Fruit fly (Drosophila melanogaster) whole organism, embryonic: ENCODE results near the gene CG15423.

ENCODE experiments used
- Abd-B ChIP-seq: fragments of 200-800 bp; sonication (Bioruptor generic); optimal IDR thresholded peaks from 2 replicates; lab custom pipeline; 2018; ENCODE audit warnings: missing biosample characterization, mild to moderate bottlenecking, missing genetic modification characterization, moderate library complexity
- Asciz ChIP-seq: fragments of 200-800 bp; sonication (Bioruptor generic); optimal IDR thresholded peaks from 2 replicates; lab custom pipeline; 2017; ENCODE audit warnings: missing biosample characterization, mild to moderate bottlenecking, missing genetic modification characterization, missing genetic modification reagents
- Atf3 ChIP-seq: fragments of 200-800 bp; sonication (Bioruptor generic); optimal IDR thresholded peaks from 3 replicates; lab custom pipeline; 2016; ENCODE audit warnings: missing biosample characterization, missing genetic modification characterization
- Bdp1 ChIP-seq: fragments of 200-800 bp; sonication (Bioruptor generic); optimal IDR thresholded peaks from 3 replicates; lab custom pipeline; 2016; ENCODE audit warnings: missing biosample characterization, missing genetic modification characterization
- CG11085 ChIP-seq: fragments of 200-800 bp; sonication (Bioruptor generic); IDR thresholded peaks from 2 replicates; pipeline ENCODE4 v1.3.6; 2022; ENCODE audit warnings: missing biosample characterization, missing genetic modification characterization
- CG11504 ChIP-seq: fragments of 200-800 bp; sonication (Bioruptor generic); optimal IDR thresholded peaks from 3 replicates; lab custom pipeline; 2019; ENCODE audit warnings: missing biosample characterization, mild to moderate bottlenecking, missing genetic modification characterization, moderate library complexity
- CG14710 ChIP-seq: fragments of 200-800 bp; sonication (Bioruptor generic); optimal IDR thresholded peaks from 3 replicates; lab custom pipeline; 2019; ENCODE audit warnings: missing biosample characterization, mild to moderate bottlenecking, missing genetic modification characterization, moderate library complexity
- CG15479 ChIP-seq: fragments of 200-800 bp; sonication (Bioruptor generic); optimal IDR thresholded peaks from 3 replicates; lab custom pipeline; 2019; ENCODE audit warnings: missing biosample characterization, mild to moderate bottlenecking, missing genetic modification characterization, moderate library complexity
- CG2712 ChIP-seq: fragments of 200-800 bp; optimal IDR thresholded peaks from 3 replicates; lab custom pipeline; 2019; ENCODE audit warnings: missing biosample characterization, mild to moderate bottlenecking, missing genetic modification characterization, moderate library complexity
- CG3163 ChIP-seq: fragments of 200-800 bp; sonication (Bioruptor generic); optimal IDR thresholded peaks from 3 replicates; lab custom pipeline; 2016; ENCODE audit warnings: missing biosample characterization, missing genetic modification characterization
- CG32532 ChIP-seq: fragments of 200-800 bp; sonication (Bioruptor generic); IDR thresholded peaks from 2 replicates; pipeline ENCODE4 v1.3.6; 2022; ENCODE audit warnings: missing biosample characterization, missing genetic modification characterization
- CG32772 ChIP-seq: fragments of 200-800 bp; sonication (Bioruptor generic); IDR thresholded peaks from 2 replicates; pipeline ENCODE4 v1.3.6; 2022; ENCODE audit warnings: missing biosample characterization, missing genetic modification characterization
- CG3995 ChIP-seq: fragments of 200-800 bp; sonication (Bioruptor generic); optimal IDR thresholded peaks from 3 replicates; lab custom pipeline; 2016; ENCODE audit warnings: missing biosample characterization, missing genetic modification characterization
- CG4617 ChIP-seq: fragments of 200-800 bp; sonication (Bioruptor generic); optimal IDR thresholded peaks from 3 replicates; lab custom pipeline; 2016; ENCODE audit warnings: missing biosample characterization, missing genetic modification characterization, borderline replicate concordance
- CG4730 ChIP-seq: fragments of 200-800 bp; sonication (Bioruptor generic); IDR thresholded peaks from 2 replicates; pipeline ENCODE4 v1.3.6; 2022; ENCODE audit warnings: missing biosample characterization, missing genetic modification characterization
- CG5180 ChIP-seq: fragments of 200-800 bp; sonication (Bioruptor generic); optimal IDR thresholded peaks from 3 replicates; lab custom pipeline; 2017; ENCODE audit warnings: missing biosample characterization, missing genetic modification characterization, mild to moderate bottlenecking, moderate library complexity, missing genetic modification reagents
- CG6654 ChIP-seq: fragments of 200-800 bp; sonication (Bioruptor generic); optimal IDR thresholded peaks from 2 replicates; lab custom pipeline; 2017; ENCODE audit warnings: missing biosample characterization, mild to moderate bottlenecking, missing genetic modification characterization
- CG6791 ChIP-seq: fragments of 200-800 bp; sonication (Bioruptor generic); IDR thresholded peaks from 3 replicates; pipeline ENCODE4 v1.3.6; 2022; ENCODE audit warnings: missing biosample characterization, missing genetic modification characterization; ENCODE audit not compliant: partially characterized antibody
- CG7271 ChIP-seq: fragments of 200-800 bp; sonication (Bioruptor generic); optimal IDR thresholded peaks from 2 replicates; lab custom pipeline; 2018; ENCODE audit warnings: missing biosample characterization, mild to moderate bottlenecking, missing genetic modification characterization, moderate library complexity
- CG7786 ChIP-seq: fragments of 200-800 bp; sonication (Bioruptor generic); optimal IDR thresholded peaks from 2 replicates; lab custom pipeline; 2016; ENCODE audit warnings: missing biosample characterization, missing genetic modification characterization
- CG8359 ChIP-seq: fragments of 200-800 bp; sonication (Bioruptor generic); optimal IDR thresholded peaks from 2 replicates; lab custom pipeline; 2017; ENCODE audit warnings: missing biosample characterization, mild to moderate bottlenecking, missing genetic modification characterization, borderline replicate concordance
- CG8765 ChIP-seq: fragments of 200-800 bp; sonication (Bioruptor generic); IDR thresholded peaks from 2 replicates; pipeline ENCODE4 v1.3.6; 2022; ENCODE audit warnings: missing biosample characterization, missing genetic modification characterization
- Deaf1 ChIP-seq: fragments of 200-800 bp; optimal IDR thresholded peaks from 3 replicates; lab custom pipeline; 2019; ENCODE audit warnings: missing biosample characterization, mild to moderate bottlenecking, missing genetic modification characterization, moderate library complexity
- Dp ChIP-seq: fragments of 200-800 bp; sonication (Bioruptor generic); optimal IDR thresholded peaks from 2 replicates; lab custom pipeline; 2018; ENCODE audit warnings: missing biosample characterization, mild to moderate bottlenecking, missing genetic modification characterization, moderate library complexity
- Dref ChIP-seq: fragments of 200-800 bp; sonication (Bioruptor generic); IDR thresholded peaks from 2 replicates; pipeline ENCODE4 v1.3.6; 2022; ENCODE audit warnings: missing biosample characterization, missing genetic modification characterization
- Ets65A ChIP-seq: fragments of 200-800 bp; sonication (Bioruptor generic); peaks from one replicate; lab custom pipeline; 2016; ENCODE audit warnings: missing biosample characterization, missing genetic modification characterization
- Hr78 ChIP-seq, 2 experiments: fragments of 200-800 bp in 1 of 2; fragments of >200 bp in 1 of 2; sonication (Bioruptor generic) in 1 of 2; optimal IDR thresholded peaks; 2 replicates each; lab custom pipeline; 2017 to 2019; ENCODE audit warnings: missing biosample characterization in 2 of 2, missing genetic modification characterization in 2 of 2, mild to moderate bottlenecking in 1 of 2, moderate library complexity in 1 of 2
- Max ChIP-seq: fragments of 200-800 bp; sonication (Bioruptor generic); optimal IDR thresholded peaks from 2 replicates; lab custom pipeline; 2016; ENCODE audit warnings: missing biosample characterization, mild to moderate bottlenecking, missing genetic modification characterization
- Opbp ChIP-seq: fragments of 200-800 bp; sonication (Bioruptor generic); IDR thresholded peaks from 3 replicates; pipeline ENCODE4 v1.3.6; 2022; ENCODE audit warnings: missing biosample characterization, missing genetic modification characterization; ENCODE audit not compliant: partially characterized antibody
- Sin3A ChIP-seq: fragments of >200 bp; optimal IDR thresholded peaks from 2 replicates; lab custom pipeline; 2018
- Trl ChIP-seq, 3 experiments: fragments of >200 bp in 2 of 3; fragments of 200-800 bp in 1 of 3; sonication (Bioruptor generic) in 1 of 3; optimal IDR thresholded peaks; 2 replicates in 1 of 3; 3 replicates in 2 of 3; lab custom pipeline; 2016 to 2017; ENCODE audit warnings: missing biosample characterization in 1 of 3, missing genetic modification characterization in 1 of 3
- Xbp1 ChIP-seq: fragments of 200-800 bp; sonication (Bioruptor generic); optimal IDR thresholded peaks from 3 replicates; lab custom pipeline; 2016; ENCODE audit warnings: missing biosample characterization, mild to moderate bottlenecking, missing genetic modification characterization
- Xrp1 ChIP-seq: fragments of 200-800 bp; sonication (Bioruptor generic); IDR thresholded peaks from 2 replicates; pipeline ENCODE4 v1.3.6; 2022; ENCODE audit warnings: missing biosample characterization, missing genetic modification characterization
- cad ChIP-seq: fragments of >200 bp; optimal IDR thresholded peaks from 2 replicates; lab custom pipeline; 2017; ENCODE audit warnings: missing biosample characterization, missing genetic modification characterization
- chinmo ChIP-seq: fragments of 200-800 bp; sonication (Bioruptor generic); IDR thresholded peaks from 4 replicates; pipeline ENCODE4 v1.3.6; 2022; ENCODE audit warnings: missing biosample characterization, missing genetic modification characterization; ENCODE audit not compliant: partially characterized antibody
- ewg ChIP-seq: fragments of 200-800 bp; sonication (Bioruptor generic); optimal IDR thresholded peaks from 3 replicates; lab custom pipeline; 2017; ENCODE audit warnings: mild to moderate bottlenecking, missing biosample characterization, missing genetic modification reagents, missing genetic modification characterization
- gt ChIP-seq: fragments of 200-800 bp; sonication (Bioruptor generic); IDR thresholded peaks from 2 replicates; pipeline ENCODE4 v1.3.6; 2022; ENCODE audit warnings: missing biosample characterization, missing genetic modification characterization
- hbn ChIP-seq: fragments of 200-800 bp; sonication (Bioruptor generic); IDR thresholded peaks from 2 replicates; pipeline ENCODE4 v1.3.6; 2022; ENCODE audit warnings: missing biosample characterization, missing genetic modification characterization; ENCODE audit not compliant: partially characterized antibody
- hkb ChIP-seq, 2 experiments: fragments of 200-800 bp in 1 of 2; fragments of >200 bp in 1 of 2; sonication (Bioruptor generic) in 1 of 2; IDR thresholded peaks in 1 of 2; optimal IDR thresholded peaks in 1 of 2; 2 replicates each; pipeline versions ENCODE4 v1.3.6 to Lab custom; 2017 to 2022; ENCODE audit warnings: missing biosample characterization in 1 of 2, missing genetic modification characterization in 1 of 2
- kay ChIP-seq: fragments of 200-800 bp; sonication (Bioruptor generic); optimal IDR thresholded peaks from 2 replicates; lab custom pipeline; 2016; ENCODE audit warnings: missing biosample characterization, missing genetic modification characterization
- knrl ChIP-seq: fragments of 200-800 bp; sonication (Bioruptor generic); IDR thresholded peaks from 3 replicates; pipeline ENCODE4 v1.3.6; 2022; ENCODE audit warnings: missing biosample characterization, missing genetic modification characterization; ENCODE audit not compliant: partially characterized antibody
- lab ChIP-seq: fragments of 200-800 bp; sonication (Bioruptor generic); optimal IDR thresholded peaks from 3 replicates; lab custom pipeline; 2017; ENCODE audit warnings: missing biosample characterization, missing genetic modification characterization, mild to moderate bottlenecking, moderate library complexity, missing genetic modification reagents
- mam ChIP-seq: fragments of 200-800 bp; sonication (Bioruptor generic); optimal IDR thresholded peaks from 3 replicates; lab custom pipeline; 2016; ENCODE audit warnings: missing biosample characterization, missing genetic modification characterization
- scrt ChIP-seq: fragments of 200-800 bp; sonication (Bioruptor generic); optimal IDR thresholded peaks from 2 replicates; lab custom pipeline; 2018; ENCODE audit warnings: missing biosample characterization, mild to moderate bottlenecking, missing genetic modification characterization, moderate library complexity
- sob ChIP-seq: fragments of 200-800 bp; sonication (Bioruptor generic); IDR thresholded peaks from 2 replicates; pipeline ENCODE4 v1.3.6; 2022; ENCODE audit warnings: missing biosample characterization, missing genetic modification characterization
- vnd ChIP-seq: fragments of 200-800 bp; sonication (Bioruptor generic); IDR thresholded peaks from 3 replicates; pipeline ENCODE4 v1.3.6; 2022; ENCODE audit warnings: missing biosample characterization, missing genetic modification characterization; ENCODE audit not compliant: partially characterized antibody
- z ChIP-seq: fragments of 200-800 bp; sonication (Bioruptor generic); IDR thresholded peaks from 3 replicates; pipeline ENCODE4 v1.3.6; 2022; ENCODE audit warnings: missing biosample characterization, missing genetic modification characterization

The CG15423 gene

dm6 chr2L:4005741-4006140 lies at the start of gene CG15423:
Gene CG15423, plus strand, starts transcription at chr2L:4006041.
- TF ChIP-seq lab (GFP tag; lab: Kevin White, UChicago): peak; percentile 26
- TF ChIP-seq Sin3A (lab: Kevin White, UChicago): no peak

dm6 chr2L:3968325-3968724 lies 37.5 kb upstream of the CG15423 start:
- TF ChIP-seq CG4730: no peak
- no peak for TF ChIP-seq sob
- TF ChIP-seq CG7786 (GFP tag; lab: Kevin White, UChicago): no peak
- TF ChIP-seq CG6791 (GFP tag; lab: Robert Waterston, UW): 0 out of 3 replicates have a peak, but pooled peaks have one; percentile 6
- no peak for TF ChIP-seq Dp (GFP tag; lab: Kevin White, UChicago)
- TF ChIP-seq cad (GFP tag; lab: Kevin White, UChicago): peak; percentile 88
- TF ChIP-seq Opbp (GFP tag; lab: Robert Waterston, UW): no peak
- no peak for TF ChIP-seq z (GFP tag; lab: Robert Waterston, UW)
- TF ChIP-seq Asciz (GFP tag; lab: Kevin White, UChicago): no peak
- TF ChIP-seq vnd: no peak
- no peak for TF ChIP-seq CG3995
- TF ChIP-seq CG32532 (GFP tag; lab: Robert Waterston, UW): no peak
- peak; percentile 26; the same call in 1 of the 3 replicates for TF ChIP-seq knrl (GFP tag; lab: Robert Waterston, UW)
- TF ChIP-seq Dref (GFP tag; lab: Robert Waterston, UW): no peak
- no peak for TF ChIP-seq CG7271 (tag; lab: Kevin White, UChicago)
- TF ChIP-seq CG2712: no peak
- no peak for TF ChIP-seq CG8359
- no peak for TF ChIP-seq CG11085 (GFP tag; lab: Robert Waterston, UW)
- no peak for TF ChIP-seq Ets65A (GFP tag; lab: Kevin White, UChicago)
- peak; percentile 40 for TF ChIP-seq Abd-B (GFP tag; lab: Kevin White, UChicago)
- no peak for TF ChIP-seq Atf3 (GFP tag; lab: Kevin White, UChicago)
- TF ChIP-seq kay (GFP tag; lab: Kevin White, UChicago): no peak
- TF ChIP-seq Xrp1 (GFP tag; lab: Robert Waterston, UW): no peak
- no peak for TF ChIP-seq Hr78 (GFP tag; optimal IDR thresholded peaks at IDR 0.05; lab: Kevin White, UChicago)
- TF ChIP-seq CG14710 (tag; lab: Kevin White, UChicago): no peak
- TF ChIP-seq CG15479: no peak
- no peak for TF ChIP-seq Bdp1
- TF ChIP-seq CG6654 (GFP tag; lab: Kevin White, UChicago): peak; percentile 95

- TF ChIP-seq CG4617 (no peak), hkb (optimal IDR thresholded peaks at IDR 0.05; lab: Kevin White, UChicago) (no peak), hkb (GFP tag; IDR thresholded peaks at IDR 0.05; lab: Robert Waterston, UW) (no peak), CG5180 (GFP tag; lab: Kevin White, UChicago) (peak; percentile 42), Deaf1 (tag; lab: Kevin White, UChicago) (peak; percentile 95), chinmo (GFP tag; lab: Robert Waterston, UW) (0 out of 4 replicates have a peak, but pooled peaks have one; percentile 11), CG8765 (GFP tag; lab: Robert Waterston, UW) (no peak), hbn (GFP tag; lab: Robert Waterston, UW) (no peak), Trl (optimal IDR thresholded peaks at IDR 0.05; lab: Kevin White, UChicago) (peak; percentile 32 to 34), Trl (GFP tag; optimal IDR thresholded peaks at IDR 0.05; lab: Kevin White, UChicago) (no peak), CG3163 (peak; percentile 43), CG32772 (GFP tag; lab: Robert Waterston, UW) (no peak), scrt (peak; percentile 1), Max (GFP tag; lab: Kevin White, UChicago) (no peak), CG11504 (tag; lab: Kevin White, UChicago) (peak; percentile 96), mam (GFP tag; lab: Kevin White, UChicago) (no peak), ewg (GFP tag; lab: Kevin White, UChicago) (peak; percentile 62), Xbp1 (GFP tag; lab: Kevin White, UChicago) (no peak), gt (no peak)
Measured at dm6 chr2L:3991638-3992037, 14.2 kb upstream of the CG15423 start, which contains the start of gene fred. Gene fred, minus strand, starts transcription at chr2L:3991713.
